Worm (Caenorhabditis elegans): ENCODE data around the gene F38A6.5.

ce11 chrV:20797918-20798317 lies 24.4 kb upstream of the F38A6.5 start, which contains the start of gene sdf-9:
- TF ChIP-seq zag-1 (tag; optimal IDR thresholded peaks at IDR 0.05) (no peak), ZK546.5 (tag; optimal IDR thresholded peaks at IDR 0.05) (no peak), pha-4 (tag; optimal IDR thresholded peaks at IDR 0.05) (no peak), snpc-4 (tag; optimal IDR thresholded peaks at IDR 0.05) (no peak), aly-2 (tag; optimal IDR thresholded peaks at IDR 0.05) (no peak), lin-39 (tag; optimal IDR thresholded peaks at IDR 0.05) (no peak), fos-1 (tag; optimal IDR thresholded peaks at IDR 0.05) (no peak), nhr-237 (tag; optimal IDR thresholded peaks at IDR 0.05) (no peak), R02D3.7 (tag; optimal IDR thresholded peaks at IDR 0.05) (no peak), mdl-1 (tag; optimal IDR thresholded peaks at IDR 0.05) (no peak), nhr-76 (tag; optimal IDR thresholded peaks at IDR 0.05) (no peak)

Measured in whole organism, L3 larva.